Worm (Caenorhabditis elegans) whole organism, L4/young adult: ENCODE results near the gene col-152.

ENCODE experiments used
- W03F9.2 ChIP-seq: fragments of 150-350 bp; optimal IDR thresholded peaks from 2 replicates; lab custom pipeline; 2014; ENCODE audit warnings: missing biosample characterization, missing genetic modification characterization
- dao-5 ChIP-seq: sonication (generic microtip); optimal IDR thresholded peaks from 2 replicates; lab custom pipeline; 2016; ENCODE audit warnings: missing genotype, missing genetic modification characterization, moderate library complexity, missing compliant biosample characterization
- him-1 ChIP-seq: sonication (generic microtip); optimal IDR thresholded peaks from 2 replicates; lab custom pipeline; 2016; ENCODE audit warnings: missing genotype, missing genetic modification reagents, missing genetic modification characterization, missing compliant biosample characterization

- TF ChIP-seq him-1 (tag; lab: Kevin White, UChicago) (no peak), W03F9.2 (tag; lab: Kevin White, UChicago) (no peak), dao-5 (tag; lab: Kevin White, UChicago) (no peak)
These were observed 28.0 kb downstream of the col-152 start, which contains the start of gene srg-32 for ce11 chrV:10588694-10589093.
